Worm (Caenorhabditis elegans): ENCODE data around the gene lips-9.

ce11 chrII:12892407-12892806, 42.8 kb downstream of the lips-9 start:
- TF ChIP-seq him-1 (tag; optimal IDR thresholded peaks at IDR 0.05) (no peak), F49E8.2 (tag; optimal IDR thresholded peaks at IDR 0.05; ENCODE audit: insufficient read depth) (no peak), chd-7 (tag; optimal IDR thresholded peaks at IDR 0.05) (no peak), pha-4 (tag; optimal IDR thresholded peaks at IDR 0.05) (no peak), unc-62 (GFP tag; optimal IDR thresholded peaks at IDR 0.05) (peak; percentile 1), nhr-90 (tag; optimal IDR thresholded peaks at IDR 0.05) (no peak), madf-3 (GFP tag; IDR thresholded peaks at IDR 0.05) (no peak), ZK185.1 (tag; optimal IDR thresholded peaks at IDR 0.05; ENCODE audit: poor library complexity, severe bottlenecking) (no peak)
